Fruit fly (Drosophila melanogaster) whole organism, embryonic: ENCODE measurements around the gene CG5850.

Source experiments
- Atf3 ChIP-seq: fragments of 200-800 bp; sonication (Bioruptor generic); optimal IDR thresholded peaks from 3 replicates; lab custom pipeline; 2016; ENCODE audit warnings: missing biosample characterization, missing genetic modification characterization
- CG12104 ChIP-seq: fragments of 200-800 bp; sonication (Bioruptor generic); optimal IDR thresholded peaks from 3 replicates; lab custom pipeline; 2016; ENCODE audit warnings: missing biosample characterization, missing genetic modification characterization
- CG12299 ChIP-seq: fragments of 200-800 bp; sonication (Bioruptor generic); optimal IDR thresholded peaks from 2 replicates; lab custom pipeline; 2018; ENCODE audit warnings: missing biosample characterization, mild to moderate bottlenecking, missing genetic modification characterization
- CG15269 ChIP-seq: fragments of 200-800 bp; sonication (Bioruptor generic); optimal IDR thresholded peaks from 2 replicates; lab custom pipeline; 2018; ENCODE audit warnings: missing biosample characterization, mild to moderate bottlenecking, missing genetic modification characterization, moderate library complexity
- CG15514 ChIP-seq: fragments of 200-800 bp; sonication (Bioruptor generic); optimal IDR thresholded peaks from 3 replicates; lab custom pipeline; 2017; ENCODE audit warnings: missing biosample characterization, missing genetic modification characterization, mild to moderate bottlenecking, moderate library complexity, missing genetic modification reagents
- CG17802 ChIP-seq: fragments of 200-800 bp; sonication (Bioruptor generic); optimal IDR thresholded peaks from 2 replicates; lab custom pipeline; 2018; ENCODE audit warnings: missing biosample characterization, mild to moderate bottlenecking, missing genetic modification characterization, moderate library complexity
- CG18262 ChIP-seq: fragments of 200-800 bp; optimal IDR thresholded peaks from 3 replicates; lab custom pipeline; 2019; ENCODE audit warnings: missing biosample characterization, mild to moderate bottlenecking, missing genetic modification characterization, moderate library complexity
- CG18476 ChIP-seq: fragments of 200-800 bp; sonication (Bioruptor generic); optimal IDR thresholded peaks from 2 replicates; lab custom pipeline; 2016; ENCODE audit warnings: missing biosample characterization, mild to moderate bottlenecking, missing genetic modification characterization
- CG18619 ChIP-seq: fragments of 200-800 bp; sonication (Bioruptor generic); optimal IDR thresholded peaks from 3 replicates; lab custom pipeline; 2017; ENCODE audit warnings: missing biosample characterization, mild to moderate bottlenecking, missing genetic modification characterization
- CG2129 ChIP-seq: fragments of 200-800 bp; sonication (Bioruptor generic); IDR thresholded peaks from 2 replicates; pipeline ENCODE4 v1.3.6; 2022; ENCODE audit warnings: missing biosample characterization, missing genetic modification characterization; ENCODE audit not compliant: partially characterized antibody
- CG31365 ChIP-seq: fragments of 200-800 bp; sonication (Bioruptor generic); optimal IDR thresholded peaks from 2 replicates; lab custom pipeline; 2018; ENCODE audit warnings: missing biosample characterization, mild to moderate bottlenecking, missing genetic modification characterization
- CG4730 ChIP-seq: fragments of 200-800 bp; sonication (Bioruptor generic); IDR thresholded peaks from 2 replicates; pipeline ENCODE4 v1.3.6; 2022; ENCODE audit warnings: missing biosample characterization, missing genetic modification characterization
- CG5245 ChIP-seq: fragments of 200-800 bp; sonication (Bioruptor generic); optimal IDR thresholded peaks from 3 replicates; lab custom pipeline; 2016; ENCODE audit warnings: missing biosample characterization, missing genetic modification characterization
- CG6854 ChIP-seq: fragments of 200-800 bp; sonication (Bioruptor generic); optimal IDR thresholded peaks from 3 replicates; lab custom pipeline; 2017; ENCODE audit warnings: missing biosample characterization, mild to moderate bottlenecking, missing genetic modification characterization
- CG8290 ChIP-seq, 3 experiments: fragments of 200-800 bp; sonication (Bioruptor generic); optimal IDR thresholded peaks; 2 replicates each; lab custom pipeline; 2016 to 2019; ENCODE audit warnings: missing biosample characterization in 3 of 3, missing genetic modification characterization in 3 of 3, mild to moderate bottlenecking in 2 of 3, moderate library complexity in 1 of 3
- CG8388 ChIP-seq: fragments of 200-800 bp; sonication (Bioruptor generic); optimal IDR thresholded peaks from 2 replicates; lab custom pipeline; 2019; ENCODE audit warnings: missing biosample characterization, mild to moderate bottlenecking, missing genetic modification characterization, moderate library complexity
- Dip2 ChIP-seq: fragments of 200-800 bp; sonication (Bioruptor generic); IDR thresholded peaks from 2 replicates; pipeline ENCODE4 v1.3.6; 2022; ENCODE audit warnings: missing biosample characterization, missing genetic modification characterization
- Doc2 ChIP-seq: fragments of 200-800 bp; sonication (Bioruptor generic); IDR thresholded peaks from 2 replicates; pipeline ENCODE4 v1.3.6; 2022; ENCODE audit warnings: missing biosample characterization, missing genetic modification characterization
- ERR ChIP-seq: fragments of 200-800 bp; sonication (Bioruptor generic); optimal IDR thresholded peaks from 2 replicates; lab custom pipeline; 2016; ENCODE audit warnings: missing biosample characterization, missing genetic modification characterization
- Fer3 ChIP-seq: fragments of 200-800 bp; sonication (Bioruptor generic); optimal IDR thresholded peaks from 2 replicates; lab custom pipeline; 2018; ENCODE audit warnings: missing biosample characterization, mild to moderate bottlenecking, missing genetic modification characterization, moderate library complexity
- HLH3B ChIP-seq: fragments of 200-800 bp; sonication (Bioruptor generic); IDR thresholded peaks from 2 replicates; pipeline ENCODE4 v1.3.6; 2022; ENCODE audit warnings: missing biosample characterization, missing genetic modification characterization
- Hey ChIP-seq: fragments of 200-800 bp; sonication (Bioruptor generic); optimal IDR thresholded peaks from 3 replicates; lab custom pipeline; 2018; ENCODE audit warnings: missing biosample characterization, mild to moderate bottlenecking, missing genetic modification characterization
- Ssrp ChIP-seq: fragments of 200-800 bp; sonication (Bioruptor generic); optimal IDR thresholded peaks from 2 replicates; lab custom pipeline; 2018; ENCODE audit warnings: missing biosample characterization, mild to moderate bottlenecking, missing genetic modification characterization, moderate library complexity
- Usf ChIP-seq: fragments of 200-800 bp; sonication (Bioruptor generic); optimal IDR thresholded peaks from 2 replicates; lab custom pipeline; 2017; ENCODE audit warnings: missing genotype, missing biosample characterization, missing genetic modification characterization
- bigmax ChIP-seq: fragments of 200-800 bp; sonication (Bioruptor generic); optimal IDR thresholded peaks from 2 replicates; lab custom pipeline; 2018; ENCODE audit warnings: missing biosample characterization, mild to moderate bottlenecking, missing genetic modification characterization
- cato ChIP-seq: fragments of 200-800 bp; sonication (Bioruptor generic); optimal IDR thresholded peaks from 2 replicates; lab custom pipeline; 2016; ENCODE audit warnings: missing biosample characterization, missing genetic modification characterization, borderline replicate concordance
- caup ChIP-seq: fragments of 200-800 bp; sonication (Bioruptor generic); optimal IDR thresholded peaks from 3 replicates; lab custom pipeline; 2017; ENCODE audit warnings: missing biosample characterization, mild to moderate bottlenecking, missing genetic modification characterization, moderate library complexity; ENCODE audit not compliant: severe bottlenecking
- chif ChIP-seq, 2 experiments: fragments of 200-800 bp; sonication (Bioruptor generic); optimal IDR thresholded peaks; 3 replicates each; lab custom pipeline; 2016; ENCODE audit warnings: missing biosample characterization in 2 of 2, missing genetic modification characterization in 2 of 2
- crol ChIP-seq: fragments of 200-800 bp; sonication (Bioruptor generic); IDR thresholded peaks from 2 replicates; pipeline ENCODE4 v1.3.6; 2022; ENCODE audit warnings: missing biosample characterization, missing genetic modification characterization
- disco-r ChIP-seq: fragments of 200-800 bp; sonication (Bioruptor generic); optimal IDR thresholded peaks from 2 replicates; lab custom pipeline; 2016; ENCODE audit warnings: missing biosample characterization, missing genetic modification characterization
- dmrt99B ChIP-seq: fragments of 200-800 bp; sonication (Bioruptor generic); optimal IDR thresholded peaks from 2 replicates; lab custom pipeline; 2018; ENCODE audit warnings: missing biosample characterization, mild to moderate bottlenecking, missing genetic modification characterization, moderate library complexity
- grau ChIP-seq: fragments of 200-800 bp; optimal IDR thresholded peaks from 3 replicates; lab custom pipeline; 2019; ENCODE audit warnings: missing biosample characterization, mild to moderate bottlenecking, missing genetic modification characterization, moderate library complexity
- grn ChIP-seq: fragments of 200-800 bp; sonication (Bioruptor generic); optimal IDR thresholded peaks from 3 replicates; lab custom pipeline; 2017; ENCODE audit warnings: missing biosample characterization, missing genetic modification characterization
- gsb-n ChIP-seq: fragments of 200-800 bp; sonication (Bioruptor generic); optimal IDR thresholded peaks from 3 replicates; lab custom pipeline; 2018; ENCODE audit warnings: missing biosample characterization, mild to moderate bottlenecking, missing genetic modification characterization
- hbn ChIP-seq: fragments of 200-800 bp; sonication (Bioruptor generic); IDR thresholded peaks from 2 replicates; pipeline ENCODE4 v1.3.6; 2022; ENCODE audit warnings: missing biosample characterization, missing genetic modification characterization; ENCODE audit not compliant: partially characterized antibody
- insv ChIP-seq, 2 experiments: fragments of 200-800 bp; sonication (Bioruptor generic); optimal IDR thresholded peaks; 3 replicates each; lab custom pipeline; 2016 to 2018; ENCODE audit warnings: missing biosample characterization in 2 of 2, missing genetic modification characterization in 2 of 2
- jumu ChIP-seq: fragments of 200-800 bp; sonication (Bioruptor generic); optimal IDR thresholded peaks from 3 replicates; lab custom pipeline; 2016; ENCODE audit warnings: missing biosample characterization, missing genetic modification characterization
- lab ChIP-seq: fragments of 200-800 bp; sonication (Bioruptor generic); optimal IDR thresholded peaks from 3 replicates; lab custom pipeline; 2017; ENCODE audit warnings: missing biosample characterization, missing genetic modification characterization, mild to moderate bottlenecking, moderate library complexity, missing genetic modification reagents
- p53 ChIP-seq: fragments of 200-800 bp; sonication (Bioruptor generic); optimal IDR thresholded peaks from 2 replicates; lab custom pipeline; 2016; ENCODE audit warnings: missing biosample characterization, missing genetic modification characterization
- pros ChIP-seq: fragments of 200-800 bp; sonication (Bioruptor generic); optimal IDR thresholded peaks from 3 replicates; lab custom pipeline; 2019; ENCODE audit warnings: missing biosample characterization, mild to moderate bottlenecking, missing genetic modification characterization, moderate library complexity
- schlank ChIP-seq: fragments of 200-800 bp; sonication (Bioruptor generic); optimal IDR thresholded peaks from 2 replicates; lab custom pipeline; 2018; ENCODE audit warnings: missing biosample characterization, mild to moderate bottlenecking, missing genetic modification characterization
- sd ChIP-seq: fragments of 200-800 bp; sonication (Bioruptor generic); optimal IDR thresholded peaks from 3 replicates; lab custom pipeline; 2018; ENCODE audit warnings: missing biosample characterization, mild to moderate bottlenecking, missing genetic modification characterization, moderate library complexity
- slbo ChIP-seq: fragments of 200-800 bp; sonication (Bioruptor generic); IDR thresholded peaks from 2 replicates; pipeline ENCODE4 v1.3.6; 2022; ENCODE audit warnings: missing biosample characterization, missing genetic modification characterization
- sqz ChIP-seq: fragments of 200-800 bp; sonication (Bioruptor generic); optimal IDR thresholded peaks from 3 replicates; lab custom pipeline; 2018; ENCODE audit warnings: missing biosample characterization, mild to moderate bottlenecking, missing genetic modification characterization
- toy ChIP-seq: fragments of 200-800 bp; sonication (Bioruptor generic); IDR thresholded peaks from 2 replicates; pipeline ENCODE4 v1.3.6; 2022; ENCODE audit warnings: missing biosample characterization, missing genetic modification characterization
- vnd ChIP-seq: fragments of 200-800 bp; sonication (Bioruptor generic); IDR thresholded peaks from 3 replicates; pipeline ENCODE4 v1.3.6; 2022; ENCODE audit warnings: missing biosample characterization, missing genetic modification characterization; ENCODE audit not compliant: partially characterized antibody
- vvl ChIP-seq: fragments of 200-800 bp; sonication (Bioruptor generic); IDR thresholded peaks from 2 replicates; pipeline ENCODE4 v1.3.6; 2022; ENCODE audit warnings: missing biosample characterization, missing genetic modification characterization

The CG5850 gene

DNA sequence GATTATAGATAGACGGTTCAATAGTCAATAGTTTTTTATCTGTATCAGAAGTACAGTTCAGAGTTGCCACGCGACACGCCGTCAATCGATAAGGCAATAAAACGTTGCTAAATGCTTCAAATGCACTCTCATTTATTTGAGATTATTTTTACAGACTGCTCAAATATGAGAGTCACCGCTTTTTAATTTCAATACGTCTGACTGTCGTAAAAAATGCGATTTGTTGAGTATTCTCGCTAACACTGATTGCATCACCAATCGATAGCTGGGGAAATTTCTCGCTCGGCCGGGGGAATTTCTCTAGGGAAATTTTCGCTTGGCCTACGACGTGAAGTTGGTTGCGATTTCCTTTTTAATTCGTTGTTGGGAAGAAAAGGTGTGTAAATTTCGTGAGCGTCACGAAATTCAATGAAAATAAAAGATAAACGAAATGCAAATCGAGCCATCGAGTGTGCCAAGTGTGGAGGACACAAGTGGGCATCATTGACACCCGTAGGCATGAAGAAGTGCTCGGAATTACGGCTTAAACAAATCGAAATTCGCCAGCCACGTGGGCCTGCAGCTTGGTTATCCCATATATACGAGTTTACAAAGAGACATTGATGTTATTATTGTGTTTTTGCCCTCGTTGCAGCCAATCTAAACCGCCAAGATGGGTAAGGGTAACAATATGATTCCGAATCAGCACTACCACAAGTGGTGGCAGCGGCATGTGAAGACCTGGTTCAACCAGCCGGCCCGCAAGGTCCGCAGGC lies 3.4 kb upstream of the CG5850 start, which contains the start of the genes Dref and RpL13 (continued):
- peak in 1 of 2 experiments; percentile 79 for TF ChIP-seq insv (GFP tag; optimal IDR thresholded peaks at IDR 0.05; lab: Kevin White, UChicago)
- TF ChIP-seq HLH3B (GFP tag; lab: Robert Waterston, UW) = peak; percentile 52; the same call in 1 of the 2 replicates
- peak; percentile 83 for TF ChIP-seq bigmax (GFP tag; lab: Kevin White, UChicago)
- TF ChIP-seq ERR (GFP tag; lab: Kevin White, UChicago) = peak; percentile 74
- peak; percentile 94 for TF ChIP-seq CG6854 (GFP tag; lab: Kevin White, UChicago)
- peak; percentile 53 for TF ChIP-seq CG17802
- TF ChIP-seq CG15514 (GFP tag; lab: Kevin White, UChicago) = peak; percentile 93
- TF ChIP-seq CG18619 (GFP tag; lab: Kevin White, UChicago) = peak; percentile 92
- peak; percentile 86 for TF ChIP-seq grn (GFP tag; lab: Kevin White, UChicago)
- TF ChIP-seq CG18476 = peak; percentile 68
- TF ChIP-seq grau (tag; lab: Kevin White, UChicago) = peak; percentile 81
- TF ChIP-seq CG8290 (GFP tag; optimal IDR thresholded peaks at IDR 0.05; lab: Kevin White, UChicago) = peak; percentile 67
- peak; percentile 87 to 92 for TF ChIP-seq CG8290 (tag; optimal IDR thresholded peaks at IDR 0.05; lab: Kevin White, UChicago)
- TF ChIP-seq CG31365 (tag; lab: Kevin White, UChicago) = peak; percentile 85
- peak; percentile 46 for TF ChIP-seq CG5245
- TF ChIP-seq dmrt99B (tag; lab: Kevin White, UChicago) = peak; percentile 81
- peak; percentile 87 for TF ChIP-seq CG15269
- TF ChIP-seq Fer3 (tag; lab: Kevin White, UChicago) = peak; percentile 89
- peak; percentile 73 for TF ChIP-seq p53 (GFP tag; lab: Kevin White, UChicago)
- TF ChIP-seq chif (GFP tag; optimal IDR thresholded peaks at IDR 0.05; lab: Kevin White, UChicago) = peak; percentile 67 to 85
- TF ChIP-seq CG12299 (tag; lab: Kevin White, UChicago) = peak; percentile 91
- TF ChIP-seq vvl (GFP tag; lab: Robert Waterston, UW) = peak; percentile 90
- no peak for TF ChIP-seq Doc2
- peak; percentile 60 for TF ChIP-seq pros (GFP tag; lab: Kevin White, UChicago)
- peak; percentile 90 for TF ChIP-seq Hey (tag; lab: Kevin White, UChicago)
- TF ChIP-seq Usf = peak; percentile 32
- TF ChIP-seq CG2129 (GFP tag; lab: Robert Waterston, UW) = peak; percentile 47
- TF ChIP-seq CG18262 (tag; lab: Kevin White, UChicago) = peak; percentile 80
- TF ChIP-seq Dip2 (GFP tag; lab: Robert Waterston, UW) = no peak
- TF ChIP-seq sd (tag; lab: Kevin White, UChicago) = peak; percentile 66
- peak; percentile 95 for TF ChIP-seq schlank
- peak; percentile 65 for TF ChIP-seq cato
- peak; percentile 82 for TF ChIP-seq jumu (GFP tag; lab: Kevin White, UChicago)
- TF ChIP-seq CG12104 (GFP tag; lab: Kevin White, UChicago) = peak; percentile 78
- peak; percentile 66 for TF ChIP-seq disco-r (GFP tag; lab: Kevin White, UChicago)
- peak; percentile 88 for TF ChIP-seq gsb-n (tag; lab: Kevin White, UChicago)
- peak; percentile 67 for TF ChIP-seq hbn (GFP tag; lab: Robert Waterston, UW)
- TF ChIP-seq Atf3 (GFP tag; lab: Kevin White, UChicago) = peak; percentile 74
- peak; percentile 56 for TF ChIP-seq Ssrp
- TF ChIP-seq toy (GFP tag; lab: Robert Waterston, UW) = peak; percentile 60; the same call in 1 of the 2 replicates
- peak; percentile 81 for TF ChIP-seq vnd (GFP tag; lab: Robert Waterston, UW)
- TF ChIP-seq CG8388 (GFP tag; lab: Kevin White, UChicago) = peak; percentile 76
- no peak; the same call in 1 of the 2 replicates for TF ChIP-seq CG4730 (GFP tag; lab: Robert Waterston, UW)
- peak; percentile 97 for TF ChIP-seq caup (GFP tag; lab: Kevin White, UChicago)
- peak; percentile 77 for TF ChIP-seq slbo
- TF ChIP-seq lab (GFP tag; lab: Kevin White, UChicago) = peak; percentile 96
- peak; percentile 96 for TF ChIP-seq sqz (GFP tag; lab: Kevin White, UChicago)
- peak; percentile 43 for TF ChIP-seq crol (GFP tag; lab: Robert Waterston, UW)
